Worm (Caenorhabditis elegans) whole organism, L2 larva: ENCODE measurements around the gene scl-9.

Experiments used
- F13H6.1 ChIP-seq: sonication (generic microtip); optimal IDR thresholded peaks from 2 replicates; lab custom pipeline; 2016; ENCODE audit warnings: missing genetic modification characterization, missing compliant biosample characterization
- R02D3.7 ChIP-seq: fragments of 150-350 bp; optimal IDR thresholded peaks from 2 replicates; lab custom pipeline; 2014; ENCODE audit warnings: missing biosample characterization, missing genetic modification characterization
- Y55F3AM.14 ChIP-seq: fragments of 200-800 bp; sonication (Bioruptor generic); optimal IDR thresholded peaks from 2 replicates; lab custom pipeline; 2018; ENCODE audit warnings: mild to moderate bottlenecking, missing genetic modification characterization, missing compliant biosample characterization
- ZK546.5 ChIP-seq: sonication (generic microtip); optimal IDR thresholded peaks from 2 replicates; lab custom pipeline; 2017; ENCODE audit warnings: missing biosample characterization, missing genetic modification characterization
- alr-1 ChIP-seq: fragments of 150-350 bp; optimal IDR thresholded peaks from 2 replicates; lab custom pipeline; 2014; ENCODE audit warnings: missing biosample characterization, missing genetic modification characterization
- aly-2 ChIP-seq: fragments of 150-350 bp; optimal IDR thresholded peaks from 2 replicates; lab custom pipeline; 2014; ENCODE audit warnings: missing biosample characterization, missing genetic modification characterization
- blmp-1 ChIP-seq: sonication (generic microtip); optimal IDR thresholded peaks from 2 replicates; lab custom pipeline; 2017; ENCODE audit warnings: missing genetic modification characterization, mild to moderate bottlenecking, missing compliant biosample characterization, antibody characterized with exemption, moderate library complexity; ENCODE audit not compliant: insufficient read depth
- ceh-16 ChIP-seq: fragments of 150-350 bp; optimal IDR thresholded peaks from 2 replicates; lab custom pipeline; 2014; ENCODE audit warnings: missing biosample characterization, missing genetic modification characterization
- ceh-82 ChIP-seq: fragments of 150-350 bp; optimal IDR thresholded peaks from 2 replicates; lab custom pipeline; 2014; ENCODE audit warnings: missing biosample characterization, missing genetic modification characterization
- crh-2 ChIP-seq: sonication (generic microtip); optimal IDR thresholded peaks from 2 replicates; lab custom pipeline; 2017; ENCODE audit warnings: missing biosample characterization, missing genetic modification characterization
- dmd-4 ChIP-seq: sonication (generic microtip); optimal IDR thresholded peaks from 2 replicates; lab custom pipeline; 2017; ENCODE audit warnings: missing biosample characterization, missing genetic modification characterization
- egl-27 ChIP-seq: sonication (generic microtip); optimal IDR thresholded peaks from 3 replicates; lab custom pipeline; 2017; ENCODE audit warnings: missing biosample characterization, missing genetic modification reagents, missing genetic modification characterization
- elt-1 ChIP-seq: fragments of 150-350 bp; optimal IDR thresholded peaks from 2 replicates; lab custom pipeline; 2014; ENCODE audit warnings: missing biosample characterization, missing genetic modification characterization
- fos-1 ChIP-seq: fragments of 150-350 bp; optimal IDR thresholded peaks from 2 replicates; lab custom pipeline; 2014; ENCODE audit warnings: missing biosample characterization, missing genetic modification characterization
- lin-11 ChIP-seq: fragments of 150-350 bp; sonication (generic microtip); optimal IDR thresholded peaks from 2 replicates; lab custom pipeline; 2014; ENCODE audit warnings: missing biosample characterization, missing genetic modification characterization, inconsistent platforms, mixed read lengths
- lin-13 ChIP-seq: fragments of 150-350 bp; optimal IDR thresholded peaks from 2 replicates; lab custom pipeline; 2014; ENCODE audit warnings: missing biosample characterization, missing genetic modification reagents, missing genetic modification characterization
- mab-5 ChIP-seq: fragments of 150-350 bp; optimal IDR thresholded peaks from 2 replicates; lab custom pipeline; 2014; ENCODE audit warnings: missing biosample characterization, missing genetic modification characterization
- mdl-1 ChIP-seq, 2 experiments: fragments of 150-350 bp in 1 of 2; sonication (generic microtip) in 1 of 2; optimal IDR thresholded peaks; 2 replicates each; lab custom pipeline; 2017; ENCODE audit warnings: missing biosample characterization in 2 of 2, missing genetic modification characterization in 2 of 2
- nhr-10 ChIP-seq: sonication (generic microtip); optimal IDR thresholded peaks from 2 replicates; lab custom pipeline; 2017; ENCODE audit warnings: missing biosample characterization, missing genetic modification characterization
- nhr-21 ChIP-seq: fragments of 150-350 bp; optimal IDR thresholded peaks from 2 replicates; lab custom pipeline; 2014; ENCODE audit warnings: missing biosample characterization, missing genetic modification characterization
- nhr-237 ChIP-seq: fragments of 150-350 bp; optimal IDR thresholded peaks from 2 replicates; lab custom pipeline; 2014; ENCODE audit warnings: missing biosample characterization, missing genetic modification characterization
- nhr-25 ChIP-seq: fragments of 150-350 bp; sonication (generic microtip); optimal IDR thresholded peaks from 3 replicates; lab custom pipeline; 2014; ENCODE audit warnings: missing biosample characterization, missing genetic modification characterization
- nhr-6 ChIP-seq: fragments of 150-350 bp; optimal IDR thresholded peaks from 2 replicates; lab custom pipeline; 2014; ENCODE audit warnings: missing biosample characterization, missing genetic modification characterization
- nhr-77 ChIP-seq: fragments of 150-350 bp; optimal IDR thresholded peaks from 2 replicates; lab custom pipeline; 2014; ENCODE audit warnings: missing biosample characterization, missing genetic modification characterization
- sem-4 ChIP-seq: fragments of 150-350 bp; optimal IDR thresholded peaks from 2 replicates; lab custom pipeline; 2014; ENCODE audit warnings: missing biosample characterization, missing genetic modification reagents, missing genetic modification characterization
- skn-1 ChIP-seq: sonication (generic microtip); optimal IDR thresholded peaks from 2 replicates; lab custom pipeline; 2017; ENCODE audit warnings: missing biosample characterization, missing genetic modification characterization
- sma-3 ChIP-seq: sonication (generic microtip); optimal IDR thresholded peaks from 2 replicates; lab custom pipeline; 2016; ENCODE audit warnings: missing genetic modification reagents, missing genetic modification characterization, missing compliant biosample characterization
- sma-9 ChIP-seq, 2 experiments: fragments of 150-350 bp in 1 of 2; sonication (generic microtip) in 1 of 2; optimal IDR thresholded peaks; 2 replicates each; lab custom pipeline; 2014 to 2016; ENCODE audit warnings: missing genetic modification characterization in 2 of 2, mild to moderate bottlenecking in 1 of 2, missing biosample characterization in 1 of 2, missing compliant biosample characterization in 1 of 2, missing genetic modification reagents in 1 of 2, moderate library complexity in 1 of 2
- snpc-4 ChIP-seq: fragments of 150-350 bp; optimal IDR thresholded peaks from 2 replicates; lab custom pipeline; 2014; ENCODE audit warnings: missing biosample characterization, missing genetic modification characterization
- unc-55 ChIP-seq: fragments of 150-350 bp; sonication (generic microtip); optimal IDR thresholded peaks from 3 replicates; lab custom pipeline; 2014; ENCODE audit warnings: missing biosample characterization, missing genetic modification reagents, missing genetic modification characterization
- unc-62 ChIP-seq: fragments of 150-350 bp; optimal IDR thresholded peaks from 2 replicates; lab custom pipeline; 2014; ENCODE audit warnings: missing biosample characterization, missing genetic modification reagents, missing genetic modification characterization
- zag-1 ChIP-seq: fragments of 150-350 bp; optimal IDR thresholded peaks from 2 replicates; lab custom pipeline; 2014; ENCODE audit warnings: missing biosample characterization, missing genetic modification characterization
- ztf-1 ChIP-seq: fragments of 200-800 bp; sonication (Bioruptor generic); conservative IDR thresholded peaks from 2 replicates; pipeline ENCODE4 v1.3.6; 2022; ENCODE audit warnings: missing genetic modification characterization, missing compliant biosample characterization
- ztf-11 ChIP-seq: sonication (generic microtip); optimal IDR thresholded peaks from 2 replicates; lab custom pipeline; 2017; ENCODE audit warnings: missing biosample characterization, missing genetic modification characterization
- ztf-4 ChIP-seq: fragments of 150-350 bp; optimal IDR thresholded peaks from 2 replicates; lab custom pipeline; 2014; ENCODE audit warnings: missing biosample characterization, missing genetic modification characterization

scl-9 gene

DNA sequence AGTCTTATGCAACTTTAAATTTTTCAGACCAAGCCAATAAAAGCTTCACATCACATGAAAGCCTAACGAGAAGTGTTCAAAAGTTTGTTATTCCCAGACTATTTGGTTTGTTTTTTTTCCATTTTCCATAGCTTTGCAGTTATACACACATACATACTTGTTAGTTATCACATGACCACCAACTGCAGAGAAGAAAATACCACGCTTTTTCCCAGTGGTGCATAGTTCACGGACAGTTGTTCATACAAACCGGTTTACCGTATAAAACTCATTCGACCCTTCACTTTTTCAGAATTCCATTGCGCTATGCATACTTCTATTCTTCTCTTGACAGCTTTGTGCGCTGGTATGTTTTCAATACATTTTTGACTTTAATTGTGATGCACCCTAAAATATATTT is 16.8 kb downstream of the scl-9 start, which contains the start of gene scl-5:
Gene scl-5, plus strand, starts transcription at position 301 of the 400 bp plus-strand sequence.
- TF ChIP-seq blmp-1 (tag; lab: Kevin White, UChicago) (no peak), ceh-16 (no peak), lin-13 (GFP tag; lab: Kevin White, UChicago) (no peak), lin-11 (no peak), Y55F3AM.14 (GFP tag; lab: Kevin White, UChicago) (no peak), mdl-1 (tag; optimal IDR thresholded peaks at IDR 0.05; lab: Kevin White, UChicago) (no peak), R02D3.7 (tag; lab: Kevin White, UChicago) (no peak), nhr-21 (tag; lab: Kevin White, UChicago) (no peak), snpc-4 (tag; lab: Kevin White, UChicago) (no peak), F13H6.1 (tag; lab: Kevin White, UChicago) (no peak), zag-1 (no peak), unc-62 (GFP tag; lab: Kevin White, UChicago) (no peak), nhr-10 (tag; lab: Kevin White, UChicago) (no peak), ztf-1 (GFP tag; lab: Robert Waterston, UW) (no peak), nhr-77 (tag; lab: Kevin White, UChicago) (no peak), sem-4 (tag; lab: Kevin White, UChicago) (no peak)

- TF ChIP-seq ZK546.5 (tag; lab: Kevin White, UChicago): no peak
- no peak for TF ChIP-seq skn-1 (tag; lab: Kevin White, UChicago)
- no peak for TF ChIP-seq sem-4 (tag; lab: Kevin White, UChicago)
- TF ChIP-seq R02D3.7 (tag; lab: Kevin White, UChicago): no peak
- TF ChIP-seq mab-5 (tag; lab: Kevin White, UChicago): no peak
These were observed 19.1 kb downstream of the scl-9 start for ce11 chrIV:13066044-13066443.

ce11 chrIV:13067200-13067599 is 20.3 kb downstream of the scl-9 start, which contains the start of gene col-131:
col-131 (minus strand) TSS chrIV:13067300.
- TF ChIP-seq fos-1 (tag; lab: Kevin White, UChicago) (no peak), dmd-4 (tag; lab: Kevin White, UChicago) (no peak), lin-13 (GFP tag; lab: Kevin White, UChicago) (no peak), sma-9 (GFP tag; optimal IDR thresholded peaks at IDR 0.05; lab: Kevin White, UChicago) (no peak), sma-9 (tag; optimal IDR thresholded peaks at IDR 0.05; lab: Kevin White, UChicago) (no peak), nhr-25 (tag; lab: Kevin White, UChicago) (no peak), nhr-6 (tag; lab: Kevin White, UChicago) (no peak), nhr-237 (no peak), skn-1 (tag; lab: Kevin White, UChicago) (no peak), F13H6.1 (tag; lab: Kevin White, UChicago) (no peak), lin-11 (no peak), egl-27 (tag; lab: Kevin White, UChicago) (no peak), aly-2 (no peak), unc-55 (GFP tag; lab: Kevin White, UChicago) (no peak), zag-1 (no peak), ZK546.5 (tag; lab: Kevin White, UChicago) (no peak)

ce11 chrIV:13068451-13068850 is 21.5 kb downstream of the scl-9 start, which contains the start of gene scl-6:
scl-6 (plus strand) TSS chrIV:13068751.
- TF ChIP-seq ztf-11 (tag; lab: Kevin White, UChicago) (no peak), Y55F3AM.14 (GFP tag; lab: Kevin White, UChicago) (no peak), blmp-1 (tag; lab: Kevin White, UChicago) (no peak), snpc-4 (tag; lab: Kevin White, UChicago) (no peak), sma-3 (GFP tag; lab: Kevin White, UChicago) (no peak), crh-2 (no peak)

ce11 chrIV:13070142-13070541 is 23.2 kb downstream of the scl-9 start, which contains the start of gene scl-7:
scl-7 (plus strand) TSS chrIV:13070442.
- TF ChIP-seq ceh-82 (no peak), ztf-1 (GFP tag; lab: Robert Waterston, UW) (no peak), nhr-25 (tag; lab: Kevin White, UChicago) (no peak), nhr-237 (no peak), alr-1 (tag; lab: Kevin White, UChicago) (no peak), unc-55 (GFP tag; lab: Kevin White, UChicago) (no peak), blmp-1 (tag; lab: Kevin White, UChicago) (no peak), mdl-1 (tag; optimal IDR thresholded peaks at IDR 0.05; lab: Kevin White, UChicago) (no peak), Y55F3AM.14 (GFP tag; lab: Kevin White, UChicago) (no peak), nhr-77 (tag; lab: Kevin White, UChicago) (no peak), nhr-6 (tag; lab: Kevin White, UChicago) (no peak), ztf-4 (no peak), elt-1 (tag; lab: Kevin White, UChicago) (no peak), nhr-21 (tag; lab: Kevin White, UChicago) (no peak)
- TF ChIP-seq, all 48 proteins: peak for 0
